Worm (Caenorhabditis elegans): ENCODE measurements around the gene asp-14.

- TF ChIP-seq ama-1 (optimal IDR thresholded peaks at IDR 0.05), result no peak
- no peak for TF ChIP-seq F49E8.2 (tag; optimal IDR thresholded peaks at IDR 0.05; ENCODE audit: borderline replicate concordance)
- TF ChIP-seq fkh-10 (GFP tag; optimal IDR thresholded peaks at IDR 0.05), result no peak
- no peak for TF ChIP-seq ceh-62 (tag; optimal IDR thresholded peaks at IDR 0.05)
- TF ChIP-seq lin-39 (tag; optimal IDR thresholded peaks at IDR 0.05), result no peak
- no peak for TF ChIP-seq unc-39 (tag; optimal IDR thresholded peaks at IDR 0.05)
These were observed 15.3 kb upstream of the asp-14 start, which contains the start of gene K04E7.1 for ce11 chrX:6461729-6462128.

Data from whole organism, L4 larva.